Fruit fly (Drosophila melanogaster): Measurements from ENCODE around the gene SmydA-8.

SmydA-8 gene

DNA sequence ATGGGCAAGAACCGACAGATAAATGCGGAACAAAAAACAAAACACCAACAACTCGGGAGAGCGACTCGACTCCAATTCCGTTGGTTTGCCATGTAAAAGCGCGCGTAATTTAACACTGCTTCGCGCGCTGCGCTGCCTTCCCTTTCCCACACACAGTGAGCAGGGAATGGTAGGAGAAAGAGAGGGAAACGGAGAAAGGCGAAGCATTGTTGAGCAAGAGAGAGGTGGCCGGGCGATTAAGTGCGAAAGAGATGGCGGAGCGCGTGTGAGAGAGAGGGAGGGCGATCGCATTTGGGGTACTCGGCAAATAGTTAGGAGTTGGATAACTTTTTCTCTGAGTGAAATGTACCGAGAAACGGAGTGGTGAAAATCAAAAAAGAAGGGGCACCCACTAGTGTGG lies 57.7 kb downstream of the SmydA-8 start (continued):
- TF ChIP-seq HmgZ (tag; optimal IDR thresholded peaks at IDR 0.05) (peak; percentile 44), CG8478 (optimal IDR thresholded peaks at IDR 0.05) (peak; percentile 88), Dek (tag; optimal IDR thresholded peaks at IDR 0.05) (no peak), Dref (GFP tag; IDR thresholded peaks at IDR 0.05) (no peak), MTF-1 (GFP tag; optimal IDR thresholded peaks at IDR 0.05; ENCODE audit: borderline replicate concordance) (no peak), vfl (GFP tag; optimal IDR thresholded peaks at IDR 0.05) (no peak), YL-1 (GFP tag; optimal IDR thresholded peaks at IDR 0.05) (peak; percentile 32), scrt (GFP tag; optimal IDR thresholded peaks at IDR 0.05) (no peak), Deaf1 (tag; optimal IDR thresholded peaks at IDR 0.05) (peak; percentile 24), Drgx (GFP tag; IDR thresholded peaks at IDR 0.05) (no peak), Ptx1 (GFP tag; IDR thresholded peaks at IDR 0.05) (peak; percentile 39; the same call in 1 of the 2 replicates), Opbp (GFP tag; IDR thresholded peaks at IDR 0.05; ENCODE audit: partially characterized antibody) (0 out of 3 replicates have a peak, but pooled peaks have one; percentile 42), CG10979 (tag; optimal IDR thresholded peaks at IDR 0.05) (no peak), pzg (GFP tag; optimal IDR thresholded peaks at IDR 0.05) (peak; percentile 21), btn (GFP tag; optimal IDR thresholded peaks at IDR 0.05) (peak; percentile 2), Fer1 (GFP tag; optimal IDR thresholded peaks at IDR 0.05) (peak; percentile 18), CG6175 (GFP tag; IDR thresholded peaks at IDR 0.05) (no peak), CG14050 (GFP tag; IDR thresholded peaks at IDR 0.05) (no peak), CG16779 (GFP tag; IDR thresholded peaks at IDR 0.05) (no peak), Trl (optimal IDR thresholded peaks at IDR 0.05) (peak; percentile 54 to 70), Trl (GFP tag; optimal IDR thresholded peaks at IDR 0.05) (peak; percentile 45), lab (GFP tag; optimal IDR thresholded peaks at IDR 0.05) (no peak), Fer2 (tag; optimal IDR thresholded peaks at IDR 0.05) (no peak), jing (GFP tag; optimal IDR thresholded peaks at IDR 0.05) (no peak), Sox102F (GFP tag; optimal IDR thresholded peaks at IDR 0.05) (peak; percentile 64), CG18599 (GFP tag; optimal IDR thresholded peaks at IDR 0.05) (no peak), Gsc (GFP tag; IDR thresholded peaks at IDR 0.05) (no peak), CG6689 (GFP tag; IDR thresholded peaks at IDR 0.05) (no peak), CG17829 (tag; optimal IDR thresholded peaks at IDR 0.05) (peak; percentile 32), Sry-β (GFP tag; optimal IDR thresholded peaks at IDR 0.05) (no peak), CG6791 (GFP tag; IDR thresholded peaks at IDR 0.05; ENCODE audit: partially characterized antibody) (no peak), Dp (GFP tag; optimal IDR thresholded peaks at IDR 0.05) (peak; percentile 65), Hand (GFP tag; optimal IDR thresholded peaks at IDR 0.05) (no peak), CG8924 (tag; optimal IDR thresholded peaks at IDR 0.05) (peak; percentile 5), CG15479 (GFP tag; optimal IDR thresholded peaks at IDR 0.05) (peak; percentile 50), Scr (GFP tag; IDR thresholded peaks at IDR 0.05; ENCODE audit: partially characterized antibody) (peak; percentile 14; the same call in 1 of the 2 replicates), al (GFP tag; IDR thresholded peaks at IDR 0.05) (no peak), fd102C (GFP tag; optimal IDR thresholded peaks at IDR 0.05) (no peak), pho (GFP tag; optimal IDR thresholded peaks at IDR 0.05) (no peak), CG15696 (tag; optimal IDR thresholded peaks at IDR 0.05) (no peak), Oaz (GFP tag; IDR thresholded peaks at IDR 0.05) (no peak), CG34422 (GFP tag; IDR thresholded peaks at IDR 0.05) (0 out of 3 replicates have a peak, but pooled peaks have one; percentile 32), zf30C (GFP tag; optimal IDR thresholded peaks at IDR 0.05) (peak; percentile 60), sens (GFP tag) (peak; percentile 76), vvl (GFP tag; IDR thresholded peaks at IDR 0.05) (peak; percentile 36; the same call in 1 of the 2 replicates), corto (GFP tag; optimal IDR thresholded peaks at IDR 0.05) (no peak), HLH3B (GFP tag; IDR thresholded peaks at IDR 0.05) (no peak), MESR4 (GFP tag; optimal IDR thresholded peaks at IDR 0.05) (peak; percentile 9), hth (optimal IDR thresholded peaks at IDR 0.05) (no peak), CG7372 (GFP tag; IDR thresholded peaks at IDR 0.05) (no peak), CG10431 (GFP tag; optimal IDR thresholded peaks at IDR 0.05) (peak; percentile 99), chif (GFP tag; optimal IDR thresholded peaks at IDR 0.05) (no peak)
